Worm (Caenorhabditis elegans): ENCODE data around the gene sre-19.

The sre-19 gene

ce11 chrIV:12207873-12208272 is 30.9 kb downstream of the sre-19 start:
- TF ChIP-seq nhr-77 (tag; optimal IDR thresholded peaks at IDR 0.05) (peak; percentile 3), arid-1 (GFP tag; conservative IDR thresholded peaks at IDR 0.05) (no peak), snpc-1.2 (GFP tag; IDR thresholded peaks at IDR 0.05) (peak; percentile 72), ama-1 (optimal IDR thresholded peaks at IDR 0.05) (peak; percentile 25), fos-1 (tag; optimal IDR thresholded peaks at IDR 0.05) (peak; percentile 18), F10B5.3 (tag; optimal IDR thresholded peaks at IDR 0.05) (no peak), nhr-28 (tag; optimal IDR thresholded peaks at IDR 0.05) (no peak), sdz-12 (GFP tag; optimal IDR thresholded peaks at IDR 0.05) (no peak), unc-130 (GFP tag; optimal IDR thresholded peaks at IDR 0.05) (no peak), lin-15B (tag; optimal IDR thresholded peaks at IDR 0.05) (no peak), hlh-30 (tag; optimal IDR thresholded peaks at IDR 0.05; ENCODE audit: insufficient read depth) (no peak), unc-62 (GFP tag; optimal IDR thresholded peaks at IDR 0.05 in 1 of 2) (no peak), unc-62 (tag; optimal IDR thresholded peaks at IDR 0.05) (no peak), spr-1 (tag; optimal IDR thresholded peaks at IDR 0.05) (no peak), lim-7 (GFP tag; IDR thresholded peaks at IDR 0.05) (no peak), rbr-2 (tag; optimal IDR thresholded peaks at IDR 0.05) (no peak), F49E8.2 (tag; optimal IDR thresholded peaks at IDR 0.05; ENCODE audit: borderline replicate concordance) (peak; percentile 2), lin-13 (GFP tag; optimal IDR thresholded peaks at IDR 0.05) (no peak), lin-38 (GFP tag; IDR thresholded peaks at IDR 0.05) (peak; percentile 29; the same call in 1 of the 2 replicates), T20F7.1 (GFP tag; optimal IDR thresholded peaks at IDR 0.05) (no peak), aha-1 (tag) (peak; percentile 93), tra-1 (GFP tag; IDR thresholded peaks at IDR 0.05) (no peak), spr-3 (GFP tag; optimal IDR thresholded peaks at IDR 0.05) (no peak), egl-43 (GFP tag; IDR thresholded peaks at IDR 0.05) (no peak), tag-97 (GFP tag; IDR thresholded peaks at IDR 0.05) (no peak), hlh-11 (tag; optimal IDR thresholded peaks at IDR 0.05) (no peak), Y48G9A.11 (GFP tag; IDR thresholded peaks at IDR 0.05) (peak; percentile 73)

ce11 chrIV:12207454-12207853 is 31.3 kb downstream of the sre-19 start:
- TF ChIP-seq unc-62 (GFP tag; optimal IDR thresholded peaks at IDR 0.05 in 1 of 2) (peak in 1 of 2 experiments; percentile 94), unc-62 (tag; optimal IDR thresholded peaks at IDR 0.05) (no peak), daf-16 (GFP tag; optimal IDR thresholded peaks at IDR 0.05) (no peak), daf-16 (tag; optimal IDR thresholded peaks at IDR 0.05) (peak; percentile 18), zip-2 (tag; optimal IDR thresholded peaks at IDR 0.05) (no peak)

- no peak for TF ChIP-seq saeg-2 (GFP tag; IDR thresholded peaks at IDR 0.05)
- TF ChIP-seq duxl-1 (tag; optimal IDR thresholded peaks at IDR 0.05; ENCODE audit: poor library complexity), result no peak
- no peak for TF ChIP-seq mdt-29 (GFP tag; IDR thresholded peaks at IDR 0.05)
- no peak for TF ChIP-seq egl-43 (GFP tag; IDR thresholded peaks at IDR 0.05)
- TF ChIP-seq zip-2 (tag; optimal IDR thresholded peaks at IDR 0.05), result no peak
- peak; percentile 23 for TF ChIP-seq nhr-6 (tag; optimal IDR thresholded peaks at IDR 0.05)
- TF ChIP-seq ztf-11 (tag; optimal IDR thresholded peaks at IDR 0.05), result no peak
- no peak for TF ChIP-seq dpl-1 (GFP tag; optimal IDR thresholded peaks at IDR 0.05)
These were observed 34.8 kb downstream of the sre-19 start for ce11 chrIV:12203968-12204367.

- TF ChIP-seq ceh-44 (GFP tag; IDR thresholded peaks at IDR 0.05) (no peak), ceh-20 (GFP tag; IDR thresholded peaks at IDR 0.05) (no peak), nhr-25 (tag; optimal IDR thresholded peaks at IDR 0.05; ENCODE audit: borderline replicate concordance, insufficient read depth) (no peak), hif-1 (tag; optimal IDR thresholded peaks at IDR 0.05) (no peak), skn-1 (tag; optimal IDR thresholded peaks at IDR 0.05) (no peak), tag-97 (GFP tag; IDR thresholded peaks at IDR 0.05) (no peak), unc-62 (GFP tag; optimal IDR thresholded peaks at IDR 0.05 in 1 of 2) (no peak), unc-62 (tag; optimal IDR thresholded peaks at IDR 0.05) (no peak), F44E2.7 (GFP tag; IDR thresholded peaks at IDR 0.05) (no peak), Y5F2A.4 (GFP tag; optimal IDR thresholded peaks at IDR 0.05) (no peak), nhr-102 (tag; optimal IDR thresholded peaks at IDR 0.05) (no peak), nhr-6 (tag; optimal IDR thresholded peaks at IDR 0.05) (no peak), fkh-10 (GFP tag; optimal IDR thresholded peaks at IDR 0.05) (no peak), lsy-2 (tag; optimal IDR thresholded peaks at IDR 0.05) (no peak), lim-7 (GFP tag; IDR thresholded peaks at IDR 0.05) (no peak), egl-43 (GFP tag; IDR thresholded peaks at IDR 0.05) (no peak)
These were observed 35.8 kb downstream of the sre-19 start, which contains the start of gene F35G2.1 for ce11 chrIV:12202949-12203348. Gene F35G2.1 (plus strand): TSS chrIV:12203249.
